Worm (Caenorhabditis elegans) whole organism, L2 larva: ENCODE measurements around the gene C14E2.4.

Source experiments
- C34F6.9 ChIP-seq: fragments of 150-350 bp; optimal IDR thresholded peaks from 2 replicates; lab custom pipeline; 2014; ENCODE audit warnings: missing biosample characterization, missing genetic modification characterization
- F13H6.1 ChIP-seq: sonication (generic microtip); optimal IDR thresholded peaks from 2 replicates; lab custom pipeline; 2016; ENCODE audit warnings: missing genetic modification characterization, missing compliant biosample characterization
- ama-1 ChIP-seq: fragments of 150-350 bp; optimal IDR thresholded peaks from 2 replicates; lab custom pipeline; 2018; ENCODE audit warnings: inconsistent platforms
- ceh-82 ChIP-seq: fragments of 150-350 bp; optimal IDR thresholded peaks from 2 replicates; lab custom pipeline; 2014; ENCODE audit warnings: missing biosample characterization, missing genetic modification characterization
- lin-11 ChIP-seq: fragments of 150-350 bp; sonication (generic microtip); optimal IDR thresholded peaks from 2 replicates; lab custom pipeline; 2014; ENCODE audit warnings: missing biosample characterization, missing genetic modification characterization, inconsistent platforms, mixed read lengths
- lin-13 ChIP-seq: fragments of 150-350 bp; optimal IDR thresholded peaks from 2 replicates; lab custom pipeline; 2014; ENCODE audit warnings: missing biosample characterization, missing genetic modification reagents, missing genetic modification characterization
- nhr-10 ChIP-seq: sonication (generic microtip); optimal IDR thresholded peaks from 2 replicates; lab custom pipeline; 2017; ENCODE audit warnings: missing biosample characterization, missing genetic modification characterization
- nhr-11 ChIP-seq: fragments of 150-350 bp; optimal IDR thresholded peaks from 2 replicates; lab custom pipeline; 2014; ENCODE audit warnings: missing biosample characterization, missing genetic modification characterization
- nhr-237 ChIP-seq: fragments of 150-350 bp; optimal IDR thresholded peaks from 2 replicates; lab custom pipeline; 2014; ENCODE audit warnings: missing biosample characterization, missing genetic modification characterization
- peb-1 ChIP-seq: fragments of 150-350 bp; optimal IDR thresholded peaks from 2 replicates; lab custom pipeline; 2014; ENCODE audit warnings: missing biosample characterization, missing genetic modification characterization
- unc-55 ChIP-seq: fragments of 150-350 bp; sonication (generic microtip); optimal IDR thresholded peaks from 3 replicates; lab custom pipeline; 2014; ENCODE audit warnings: missing biosample characterization, missing genetic modification reagents, missing genetic modification characterization
- ztf-4 ChIP-seq: fragments of 150-350 bp; optimal IDR thresholded peaks from 2 replicates; lab custom pipeline; 2014; ENCODE audit warnings: missing biosample characterization, missing genetic modification characterization

- TF ChIP-seq nhr-237 = no peak
- no peak for TF ChIP-seq peb-1 (tag; lab: Kevin White, UChicago)
- no peak for TF ChIP-seq lin-13
- no peak for TF ChIP-seq ama-1 (lab: Kevin White, UChicago)
- no peak for TF ChIP-seq nhr-10 (tag; lab: Kevin White, UChicago)
- no peak for TF ChIP-seq nhr-11 (tag; lab: Kevin White, UChicago)
- no peak for TF ChIP-seq ztf-4
- no peak for TF ChIP-seq lin-11 (tag; lab: Kevin White, UChicago)
- no peak for TF ChIP-seq ceh-82
- TF ChIP-seq C34F6.9 (tag; lab: Kevin White, UChicago) = no peak
- no peak for TF ChIP-seq F13H6.1 (tag; lab: Kevin White, UChicago)
- no peak for TF ChIP-seq unc-55 (GFP tag; lab: Kevin White, UChicago)
Measured at ce11 chrX:1829937-1830336, 8.8 kb upstream of the C14E2.4 start, which contains the start of gene C14E2.6.
